Worm (Caenorhabditis elegans) whole organism, late embryonic: ENCODE results near the gene vps-37.

Source experiments
- C38D4.7 ChIP-seq: fragments of 200-800 bp; sonication (Bioruptor generic); optimal IDR thresholded peaks from 2 replicates; lab custom pipeline; 2018; ENCODE audit warnings: mild to moderate bottlenecking, missing genetic modification characterization, moderate library complexity, missing compliant biosample characterization
- K09A11.1 ChIP-seq: sonication (generic microtip); optimal IDR thresholded peaks from 2 replicates; lab custom pipeline; 2017; ENCODE audit warnings: antibody characterized with exemption, mild to moderate bottlenecking, missing genetic modification characterization, missing compliant biosample characterization; ENCODE audit not compliant: insufficient read depth
- T23F11.4 ChIP-seq: fragments of 200-800 bp; sonication (Bioruptor generic); optimal IDR thresholded peaks from 2 replicates; lab custom pipeline; 2018; ENCODE audit warnings: mild to moderate bottlenecking, missing genetic modification characterization, missing compliant biosample characterization
- Y22D7AL.16 ChIP-seq: sonication (generic microtip); optimal IDR thresholded peaks from 2 replicates; lab custom pipeline; 2016; ENCODE audit warnings: missing genetic modification characterization, missing compliant biosample characterization
- ama-1 ChIP-seq: fragments of 150-350 bp; optimal IDR thresholded peaks from 2 replicates; lab custom pipeline; 2014
- ceh-19 ChIP-seq: fragments of 200-800 bp; sonication (Bioruptor generic); optimal IDR thresholded peaks from 2 replicates; lab custom pipeline; 2018; ENCODE audit warnings: mild to moderate bottlenecking, missing genetic modification characterization, missing compliant biosample characterization
- ceh-2 ChIP-seq: sonication (generic microtip); optimal IDR thresholded peaks from 2 replicates; lab custom pipeline; 2016; ENCODE audit warnings: missing genotype, missing genetic modification characterization, missing compliant biosample characterization
- ceh-22 ChIP-seq: sonication (generic microtip); optimal IDR thresholded peaks from 2 replicates; lab custom pipeline; 2017; ENCODE audit warnings: missing biosample characterization, missing genetic modification characterization
- ceh-24 ChIP-seq: sonication (generic microtip); optimal IDR thresholded peaks from 2 replicates; lab custom pipeline; 2016; ENCODE audit warnings: mild to moderate bottlenecking, missing genetic modification characterization, missing compliant biosample characterization
- ceh-45 ChIP-seq: fragments of 200-800 bp; sonication (Bioruptor generic); IDR thresholded peaks from 2 replicates; pipeline ENCODE4 v1.3.6; 2022; ENCODE audit warnings: missing genetic modification reagents, missing genetic modification characterization, missing compliant biosample characterization
- ceh-9 ChIP-seq: sonication (generic microtip); optimal IDR thresholded peaks from 2 replicates; lab custom pipeline; 2016; ENCODE audit warnings: mild to moderate bottlenecking, missing genetic modification characterization, inconsistent platforms, missing compliant biosample characterization
- che-1 ChIP-seq: sonication (generic microtip); optimal IDR thresholded peaks from 2 replicates; lab custom pipeline; 2016; ENCODE audit warnings: mild to moderate bottlenecking, missing genetic modification characterization, missing compliant biosample characterization
- dmd-4 ChIP-seq: sonication (generic microtip); optimal IDR thresholded peaks from 2 replicates; lab custom pipeline; 2016; ENCODE audit warnings: borderline replicate concordance, missing genetic modification characterization, missing compliant biosample characterization
- dve-1 ChIP-seq: sonication (generic microtip); optimal IDR thresholded peaks from 2 replicates; lab custom pipeline; 2017; ENCODE audit warnings: antibody characterized with exemption, mild to moderate bottlenecking, missing genetic modification characterization, missing compliant biosample characterization
- elt-2 ChIP-seq: sonication (generic microtip); optimal IDR thresholded peaks from 2 replicates; lab custom pipeline; 2016; ENCODE audit warnings: missing genetic modification reagents, missing genetic modification characterization, missing compliant biosample characterization
- elt-4 ChIP-seq: sonication (generic microtip); optimal IDR thresholded peaks from 2 replicates; lab custom pipeline; 2016; ENCODE audit warnings: missing genetic modification characterization, missing compliant biosample characterization
- gmeb-2 ChIP-seq: sonication (generic microtip); optimal IDR thresholded peaks from 2 replicates; lab custom pipeline; 2016; ENCODE audit warnings: missing genetic modification characterization, inconsistent platforms, missing compliant biosample characterization
- hlh-15 ChIP-seq: sonication (generic microtip); optimal IDR thresholded peaks from 2 replicates; lab custom pipeline; 2016; ENCODE audit warnings: missing genetic modification characterization, missing compliant biosample characterization
- hlh-6 ChIP-seq: sonication (generic microtip); optimal IDR thresholded peaks from 2 replicates; lab custom pipeline; 2016; ENCODE audit warnings: missing genotype, missing genetic modification characterization, missing compliant biosample characterization
- hlh-8 ChIP-seq: sonication (generic microtip); optimal IDR thresholded peaks from 2 replicates; lab custom pipeline; 2016; ENCODE audit warnings: missing genotype, missing genetic modification characterization, missing compliant biosample characterization
- lin-11 ChIP-seq: fragments of 200-800 bp; sonication (Bioruptor generic); optimal IDR thresholded peaks from 2 replicates; lab custom pipeline; 2018; ENCODE audit warnings: mild to moderate bottlenecking, missing genetic modification characterization, missing compliant biosample characterization
- madf-2 ChIP-seq: sonication (generic microtip); optimal IDR thresholded peaks from 2 replicates; lab custom pipeline; 2017; ENCODE audit warnings: missing genetic modification characterization, missing compliant biosample characterization
- nhr-11 ChIP-seq: fragments of 150-350 bp; optimal IDR thresholded peaks from 2 replicates; lab custom pipeline; 2014; ENCODE audit warnings: missing biosample characterization, missing genetic modification characterization
- nhr-232 ChIP-seq: sonication (generic microtip); optimal IDR thresholded peaks from 2 replicates; lab custom pipeline; 2016; ENCODE audit warnings: missing genetic modification characterization, missing compliant biosample characterization
- odd-2 ChIP-seq: sonication (generic microtip); optimal IDR thresholded peaks from 2 replicates; lab custom pipeline; 2017; ENCODE audit warnings: antibody characterized with exemption, mild to moderate bottlenecking, missing genetic modification characterization, missing compliant biosample characterization
- pax-1 ChIP-seq: fragments of 150-350 bp; optimal IDR thresholded peaks from 2 replicates; lab custom pipeline; 2014; ENCODE audit warnings: missing biosample characterization, missing genetic modification characterization
- pros-1 ChIP-seq: fragments of 150-350 bp; optimal IDR thresholded peaks from 2 replicates; lab custom pipeline; 2014; ENCODE audit warnings: missing biosample characterization, missing genetic modification reagents, missing genetic modification characterization
- ref-2 ChIP-seq: sonication (generic microtip); optimal IDR thresholded peaks from 2 replicates; lab custom pipeline; 2016; ENCODE audit warnings: missing genetic modification characterization, missing compliant biosample characterization
- rnt-1 ChIP-seq: sonication (generic microtip); optimal IDR thresholded peaks from 2 replicates; lab custom pipeline; 2016; ENCODE audit warnings: missing genetic modification characterization, missing compliant biosample characterization
- sox-2 ChIP-seq: fragments of 200-800 bp; sonication (Bioruptor generic); IDR thresholded peaks from 2 replicates; pipeline ENCODE4 v1.3.6; 2022; ENCODE audit warnings: missing genetic modification reagents, missing genetic modification characterization, missing compliant biosample characterization
- ttx-3 ChIP-seq: sonication (generic microtip); optimal IDR thresholded peaks from 2 replicates; lab custom pipeline; 2016; ENCODE audit warnings: missing genetic modification reagents, missing genetic modification characterization, missing compliant biosample characterization
- unc-3 ChIP-seq, 2 experiments: fragments of 200-800 bp in 1 of 2; sonication (Bioruptor generic) in 1 of 2; sonication (generic microtip) in 1 of 2; conservative IDR thresholded peaks in 1 of 2; optimal IDR thresholded peaks in 1 of 2; 2 replicates each; pipeline versions ENCODE4 v1.3.6 to Lab custom; 2016 to 2022; ENCODE audit warnings: missing compliant biosample characterization in 2 of 2, missing genetic modification characterization in 2 of 2, missing genetic modification reagents in 1 of 2
- unc-42 ChIP-seq: sonication (generic microtip); optimal IDR thresholded peaks from 2 replicates; lab custom pipeline; 2016; ENCODE audit warnings: missing genotype, missing genetic modification characterization, missing compliant biosample characterization
- unc-86 ChIP-seq: sonication (generic microtip); optimal IDR thresholded peaks from 2 replicates; lab custom pipeline; 2016; ENCODE audit warnings: missing genetic modification characterization, missing compliant biosample characterization

vps-37 gene

ce11 chrV:5559882-5560281 lies 32.6 kb upstream of the vps-37 start:
- TF ChIP-seq ttx-3 (tag; lab: Kevin White, UChicago) = no peak
- TF ChIP-seq nhr-11 = no peak
- TF ChIP-seq ceh-2 = no peak
- peak; percentile 91 for TF ChIP-seq elt-2 (tag; lab: Kevin White, UChicago)
- no peak for TF ChIP-seq che-1 (tag; lab: Kevin White, UChicago)
- no peak for TF ChIP-seq rnt-1 (tag; lab: Kevin White, UChicago)
- TF ChIP-seq ama-1 = no peak
- no peak for TF ChIP-seq T23F11.4
- no peak for TF ChIP-seq hlh-8 (tag; lab: Kevin White, UChicago)

ce11 chrV:5567119-5567518 lies 25.4 kb upstream of the vps-37 start, which contains the start of gene C18C4.7:
TSS of gene C18C4.7 (minus strand) at chrV:5567219.
- no peak for TF ChIP-seq pros-1 (tag; lab: Kevin White, UChicago)
- TF ChIP-seq madf-2 (tag; lab: Kevin White, UChicago) = no peak
- TF ChIP-seq unc-86 (tag; lab: Kevin White, UChicago) = no peak
- TF ChIP-seq dmd-4 (tag; lab: Kevin White, UChicago) = no peak

- no peak for TF ChIP-seq pros-1 (tag; lab: Kevin White, UChicago)
- no peak for TF ChIP-seq nhr-11
- TF ChIP-seq sox-2 (GFP tag; lab: Robert Waterston, UW) = no peak
- TF ChIP-seq dve-1 = no peak
- no peak for TF ChIP-seq unc-3 (GFP tag; conservative IDR thresholded peaks at IDR 0.05; lab: Robert Waterston, UW)
- no peak for TF ChIP-seq unc-3 (tag; optimal IDR thresholded peaks at IDR 0.05; lab: Kevin White, UChicago)
- TF ChIP-seq hlh-6 (tag; lab: Kevin White, UChicago) = no peak
- TF ChIP-seq Y22D7AL.16 = no peak
- no peak for TF ChIP-seq pax-1 (tag; lab: Kevin White, UChicago)
- TF ChIP-seq ref-2 (tag; lab: Kevin White, UChicago) = no peak
- no peak for TF ChIP-seq lin-11 (tag; lab: Kevin White, UChicago)
- no peak for TF ChIP-seq ceh-22 (tag; lab: Kevin White, UChicago)
These were observed 22.1 kb upstream of the vps-37 start, which contains the start of gene glb-6 for ce11 chrV:5570433-5570832. TSS of gene glb-6 (minus strand) at chrV:5570533.

- TF ChIP-seq odd-2 (tag; lab: Kevin White, UChicago) (no peak), unc-42 (tag; lab: Kevin White, UChicago) (peak; percentile 37)
- TF ChIP-seq, all 69 proteins: peak for 1
These were observed 20.8 kb upstream of the vps-37 start for ce11 chrV:5571691-5572090.

- TF ChIP-seq dve-1 (peak; percentile 77), hlh-6 (tag; lab: Kevin White, UChicago) (no peak), gmeb-2 (tag; lab: Kevin White, UChicago) (peak; percentile 20)
These were observed 16.5 kb upstream of the vps-37 start for ce11 chrV:5576008-5576407.

ce11 chrV:5579666-5580065 lies 12.8 kb upstream of the vps-37 start:
- TF ChIP-seq pax-1 (tag; lab: Kevin White, UChicago) (no peak), C38D4.7 (GFP tag; lab: Kevin White, UChicago) (no peak), ceh-45 (GFP tag; lab: Robert Waterston, UW) (no peak), ceh-19 (GFP tag; lab: Kevin White, UChicago) (no peak), hlh-15 (tag; lab: Kevin White, UChicago) (no peak), K09A11.1 (tag; lab: Kevin White, UChicago) (no peak), ceh-9 (no peak), nhr-232 (tag; lab: Kevin White, UChicago) (no peak), elt-4 (tag; lab: Kevin White, UChicago) (no peak), ceh-24 (no peak), unc-3 (GFP tag; conservative IDR thresholded peaks at IDR 0.05; lab: Robert Waterston, UW) (no peak), unc-3 (tag; optimal IDR thresholded peaks at IDR 0.05; lab: Kevin White, UChicago) (no peak)
